Fruit fly (Drosophila melanogaster) whole organism, wandering third instar larva: Measurements from ENCODE around the gene Ugt35E1.

Source experiments
- Hr78 ChIP-seq: fragments of >200 bp; optimal IDR thresholded peaks from 2 replicates; lab custom pipeline; 2017; ENCODE audit warnings: missing biosample characterization, missing genetic modification characterization
- Hr83 ChIP-seq: fragments of 200-300 bp; sonication (Bioruptor generic); optimal IDR thresholded peaks from 2 replicates; lab custom pipeline; 2016; ENCODE audit warnings: missing biosample characterization, mild to moderate bottlenecking, missing genetic modification characterization, moderate library complexity; ENCODE audit not compliant: poor library complexity, severe bottlenecking
- Jra ChIP-seq: sonication (Bioruptor generic); optimal IDR thresholded peaks from 2 replicates; lab custom pipeline; 2016; ENCODE audit warnings: missing biosample characterization, missing genetic modification characterization
- Vsx2 ChIP-seq: fragments of 200-300, 225-300 bp; sonication (Bioruptor generic); optimal IDR thresholded peaks from 2 replicates; lab custom pipeline; 2018; ENCODE audit warnings: missing biosample characterization, missing genetic modification characterization; ENCODE audit not compliant: partially characterized antibody
- ey ChIP-seq: fragments of 200-800 bp; sonication (Bioruptor generic); optimal IDR thresholded peaks from 2 replicates; lab custom pipeline; 2016; ENCODE audit warnings: missing biosample characterization, missing genetic modification characterization
- h ChIP-seq: fragments of 200-800 bp; sonication (Bioruptor generic); optimal IDR thresholded peaks from 3 replicates; lab custom pipeline; 2016; ENCODE audit warnings: missing biosample characterization, mild to moderate bottlenecking, missing genetic modification characterization
- psq ChIP-seq: fragments of 200-800 bp; sonication (Bioruptor generic); optimal IDR thresholded peaks from 3 replicates; lab custom pipeline; 2017; ENCODE audit warnings: missing biosample characterization, mild to moderate bottlenecking, missing genetic modification characterization, moderate library complexity

dm6 chr3R:11175777-11176176 is 9.9 kb upstream of the Ugt35E1 start:
- TF ChIP-seq ey (no peak), Jra (GFP tag; lab: Kevin White, UChicago) (no peak), h (no peak), Hr78 (GFP tag; lab: Kevin White, UChicago) (no peak), Vsx2 (GFP tag; lab: Kevin White, UChicago) (no peak), Hr83 (GFP tag; lab: Kevin White, UChicago) (no peak), psq (no peak)
